Worm (Caenorhabditis elegans) whole organism, midembryonic: ENCODE data around the gene F26F4.8.
"Not testable (repeated sequence)": the region's sequence is repeated elsewhere in the genome, so short reads cannot be mapped to it uniquely, and the experiment has no call there.

Experiments used
- T22C8.4 ChIP-seq: fragments of 200-800 bp; sonication (Bioruptor generic); IDR thresholded peaks from 2 replicates; pipeline ENCODE4 v1.3.6; 2022; ENCODE audit warnings: missing genetic modification characterization, missing compliant biosample characterization
- cog-1 ChIP-seq: sonication (generic microtip); optimal IDR thresholded peaks from 2 replicates; lab custom pipeline; 2016; ENCODE audit warnings: missing genetic modification characterization, missing compliant biosample characterization
- flt-1 ChIP-seq: fragments of 200-800 bp; sonication (Bioruptor generic); IDR thresholded peaks from 2 replicates; pipeline ENCODE4 v1.3.6; 2022; ENCODE audit warnings: missing genetic modification characterization, missing compliant biosample characterization
- klf-2 ChIP-seq: fragments of 200-800 bp; sonication (Bioruptor generic); conservative IDR thresholded peaks from 2 replicates; pipeline ENCODE4 v1.3.6; 2022; ENCODE audit warnings: missing genetic modification reagents, missing genetic modification characterization, missing compliant biosample characterization
- med-1 ChIP-seq: sonication (generic microtip); optimal IDR thresholded peaks from 2 replicates; lab custom pipeline; 2017; ENCODE audit warnings: missing genetic modification characterization, mild to moderate bottlenecking, missing compliant biosample characterization, antibody characterized with exemption, missing genetic modification reagents; ENCODE audit not compliant: insufficient read depth
- ref-1 ChIP-seq: fragments of 200-800 bp; sonication (Bioruptor generic); conservative IDR thresholded peaks from 2 replicates; pipeline ENCODE4 v1.3.6; 2022; ENCODE audit warnings: missing genetic modification reagents, missing genetic modification characterization, missing compliant biosample characterization
- tab-1 ChIP-seq: fragments of 200-800 bp; sonication (Bioruptor generic); IDR thresholded peaks from 2 replicates; pipeline ENCODE4 v1.3.6; 2022; ENCODE audit warnings: missing genetic modification characterization, missing compliant biosample characterization
- ztf-23 ChIP-seq: fragments of 200-800 bp; sonication (Bioruptor generic); IDR thresholded peaks from 2 replicates; pipeline ENCODE4 v1.3.6; 2022; ENCODE audit warnings: missing genetic modification reagents, missing genetic modification characterization, missing compliant biosample characterization
- ztf-29 ChIP-seq: fragments of 200-800 bp; sonication (Bioruptor generic); IDR thresholded peaks from 2 replicates; pipeline ENCODE4 v1.3.6; 2022; ENCODE audit warnings: missing genetic modification reagents, missing genetic modification characterization, missing compliant biosample characterization

Gene F26F4.8

ce11 chrIII:4937022-4937421 lies 31.7 kb upstream of the F26F4.8 start, which contains the start of gene fsn-1:
Gene fsn-1 (plus strand): TSS chrIII:4937322.
- no peak for TF ChIP-seq ztf-23 (GFP tag; lab: Robert Waterston, UW)
- TF ChIP-seq T22C8.4: no peak
- no peak for TF ChIP-seq cog-1 (tag; lab: Kevin White, UChicago)

DNA sequence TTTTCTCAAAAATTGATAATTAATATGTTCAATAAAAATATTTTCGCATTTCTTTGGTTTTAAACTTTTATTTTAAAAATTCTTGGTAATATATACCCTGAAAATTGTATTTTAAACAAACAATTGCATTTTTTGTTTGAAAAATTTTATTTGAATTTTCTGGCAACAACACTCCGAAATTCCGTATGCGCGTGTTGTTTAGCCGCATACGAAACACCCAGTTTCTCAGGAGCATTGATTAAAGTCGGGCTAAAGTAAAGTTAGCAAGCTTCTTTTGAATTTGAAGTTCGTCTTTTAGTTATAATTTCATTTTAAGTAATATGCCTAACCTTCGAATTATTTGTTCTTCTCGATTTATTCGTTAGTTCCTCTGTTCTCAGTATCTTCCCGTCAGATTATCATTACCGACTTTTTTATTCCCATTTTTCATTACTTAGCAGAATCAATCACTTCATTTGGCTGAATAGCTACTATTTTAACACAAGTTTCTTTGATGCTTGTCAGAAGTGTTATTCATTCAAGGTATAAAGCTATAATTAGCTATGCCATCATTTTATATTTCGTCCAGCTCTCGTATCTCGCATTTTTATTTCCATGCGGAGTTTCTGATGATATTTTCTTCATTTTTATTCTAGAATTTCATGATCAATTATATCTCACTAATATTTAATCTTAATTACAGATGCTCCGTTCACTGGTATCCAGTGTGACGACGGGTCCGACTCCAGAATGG lies 29.8 kb upstream of the F26F4.8 start, which contains the start of gene mrps-18C:
Gene mrps-18C, plus strand, starts transcription at position 683 of the 733 bp plus-strand sequence.
- TF ChIP-seq tab-1: no peak
- no peak for TF ChIP-seq T22C8.4

ce11 chrIII:4932203-4932699 lies 27.0 kb upstream of the F26F4.8 start, which contains the start of the genes C26E6.12 and eri-9:
Gene C26E6.12 (minus strand): TSS chrIII:4932253.
Gene eri-9 (plus strand): TSS chrIII:4932450.
- no peak for TF ChIP-seq flt-1 (GFP tag; lab: Robert Waterston, UW)
- no peak for TF ChIP-seq ztf-29 (GFP tag; lab: Robert Waterston, UW)
- TF ChIP-seq ref-1 (GFP tag; lab: Robert Waterston, UW): no peak
- no peak for TF ChIP-seq cog-1 (tag; lab: Kevin White, UChicago)

ce11 chrIII:4930154-4930679 lies 24.9 kb upstream of the F26F4.8 start, which contains the start of gene set-2:
Gene set-2 (minus strand): TSS chrIII:4930204.
- TF ChIP-seq flt-1 (GFP tag; lab: Robert Waterston, UW) (peak; percentile 56; the same call in 1 of the 2 replicates), klf-2 (GFP tag; lab: Robert Waterston, UW) (no peak), ztf-29 (GFP tag; lab: Robert Waterston, UW) (no peak), ztf-23 (GFP tag; lab: Robert Waterston, UW) (peak; percentile 60; the same call in 1 of the 2 replicates), tab-1 (no peak), ref-1 (GFP tag; lab: Robert Waterston, UW) (no peak), cog-1 (tag; lab: Kevin White, UChicago) (peak; percentile 48)

DNA sequence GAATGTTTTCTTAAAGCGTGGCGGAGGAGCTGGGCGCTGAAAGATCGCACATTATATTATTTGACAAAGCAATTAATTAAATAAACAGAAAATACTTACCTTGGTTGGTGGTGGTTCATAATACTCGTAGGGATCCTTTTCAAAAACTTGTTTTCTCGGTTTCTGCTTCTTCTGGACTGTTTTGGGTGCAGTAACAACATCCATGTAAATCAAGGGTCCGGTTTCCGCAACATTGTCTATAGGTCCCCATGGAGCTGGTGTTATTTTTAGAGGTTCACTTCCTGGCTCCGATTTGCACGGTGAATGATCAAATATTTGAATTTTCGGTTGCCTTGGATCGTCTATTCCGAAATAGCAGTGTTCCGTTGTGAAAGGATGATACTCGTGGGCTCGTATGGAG lies 18.9 kb upstream of the F26F4.8 start:
- TF ChIP-seq ztf-29 (GFP tag; lab: Robert Waterston, UW): no peak
- TF ChIP-seq ref-1 (GFP tag; lab: Robert Waterston, UW): no peak
- TF ChIP-seq cog-1 (tag; lab: Kevin White, UChicago): no peak
- no peak for TF ChIP-seq T22C8.4
- TF ChIP-seq ztf-23 (GFP tag; lab: Robert Waterston, UW): no peak
- TF ChIP-seq med-1 (GFP tag; lab: Kevin White, UChicago): no peak
- no peak for TF ChIP-seq tab-1
- TF ChIP-seq klf-2 (GFP tag; lab: Robert Waterston, UW): no peak
- no peak for TF ChIP-seq flt-1 (GFP tag; lab: Robert Waterston, UW)

DNA sequence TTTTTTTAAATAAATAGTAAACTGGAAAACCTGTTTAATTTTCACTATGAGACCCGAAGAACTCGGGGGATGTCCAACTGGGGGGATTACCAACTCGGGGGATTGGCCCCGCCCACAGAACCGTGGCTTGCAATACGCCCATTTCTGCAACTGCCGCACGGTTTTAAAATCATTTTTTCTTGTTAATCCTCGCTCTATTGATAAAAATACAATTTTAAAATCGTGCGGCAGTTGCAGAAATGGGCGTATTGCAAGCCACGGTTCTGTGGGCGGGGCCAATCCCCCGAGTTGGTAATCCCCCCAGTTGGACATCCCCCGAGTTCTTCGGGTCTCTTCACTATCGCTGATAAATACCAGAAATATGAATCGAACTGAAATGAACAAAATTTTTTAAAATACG lies 16.7 kb upstream of the F26F4.8 start, which contains the start of gene mmab-1:
Gene mmab-1, minus strand, starts transcription at position 95 of the 400 bp plus-strand sequence.
- TF ChIP-seq tab-1; flt-1 (GFP tag; lab: Robert Waterston, UW); T22C8.4: not testable (repeated sequence)

- TF ChIP-seq klf-2 (GFP tag; lab: Robert Waterston, UW) (no peak), med-1 (GFP tag; lab: Kevin White, UChicago) (no peak), ztf-23 (GFP tag; lab: Robert Waterston, UW) (no peak), tab-1 (no peak), ztf-29 (GFP tag; lab: Robert Waterston, UW) (no peak)
Measured at ce11 chrIII:4920221-4920620, 14.9 kb upstream of the F26F4.8 start, which contains the start of gene ula-1. Gene ula-1 (minus strand): TSS chrIII:4920321.

ce11 chrIII:4918906-4919305 lies 13.6 kb upstream of the F26F4.8 start:
- TF ChIP-seq ref-1 (GFP tag; lab: Robert Waterston, UW): no peak
- no peak for TF ChIP-seq flt-1 (GFP tag; lab: Robert Waterston, UW)
- TF ChIP-seq klf-2 (GFP tag; lab: Robert Waterston, UW): no peak
- TF ChIP-seq ztf-29 (GFP tag; lab: Robert Waterston, UW): no peak
- no peak for TF ChIP-seq T22C8.4
- TF ChIP-seq cog-1 (tag; lab: Kevin White, UChicago): no peak
- no peak for TF ChIP-seq med-1 (GFP tag; lab: Kevin White, UChicago)
- no peak for TF ChIP-seq ztf-23 (GFP tag; lab: Robert Waterston, UW)
- no peak for TF ChIP-seq tab-1

DNA sequence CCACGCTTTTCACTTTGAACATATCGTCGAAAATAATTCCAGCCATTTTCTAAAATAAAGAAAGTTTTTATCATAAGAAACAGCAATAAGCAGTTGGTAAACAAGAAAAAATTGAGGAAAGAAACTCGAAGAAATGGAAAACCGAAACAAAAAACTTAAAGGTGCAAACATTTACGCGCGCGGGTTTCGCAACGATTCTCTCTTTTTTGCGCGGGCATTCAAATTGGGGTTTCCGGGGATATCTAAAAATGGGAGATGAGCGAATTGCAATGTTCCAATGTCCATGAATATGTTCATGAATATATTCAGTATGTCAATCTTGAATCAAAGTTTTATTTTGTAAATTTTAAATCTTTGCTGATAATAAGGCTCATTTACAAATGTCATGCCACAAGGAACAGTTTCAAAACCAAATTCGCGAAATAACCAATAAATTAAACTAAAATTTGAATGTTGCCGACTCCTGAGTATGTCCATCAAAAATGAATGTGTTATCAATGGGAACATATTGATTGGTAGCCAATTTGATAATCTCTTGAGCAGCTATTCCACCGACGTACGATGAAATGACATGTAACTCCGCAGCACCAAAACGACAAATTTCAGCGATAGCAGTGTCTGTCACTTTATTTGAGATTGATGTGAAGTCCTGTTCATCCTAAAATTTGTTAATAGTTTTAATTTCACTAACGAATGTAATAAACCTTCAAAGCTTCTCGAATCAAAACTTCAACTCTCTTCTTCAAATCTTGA lies 12.9 kb upstream of the F26F4.8 start, which contains the start of gene rpb-8:
Gene rpb-8, minus strand, starts transcription at position 49 of the 753 bp plus-strand sequence.
- no peak for TF ChIP-seq klf-2 (GFP tag; lab: Robert Waterston, UW)
- no peak for TF ChIP-seq tab-1
- TF ChIP-seq ref-1 (GFP tag; lab: Robert Waterston, UW): no peak
- TF ChIP-seq cog-1 (tag; lab: Kevin White, UChicago): no peak
- TF ChIP-seq ztf-23 (GFP tag; lab: Robert Waterston, UW): no peak
- no peak for TF ChIP-seq ztf-29 (GFP tag; lab: Robert Waterston, UW)
- TF ChIP-seq T22C8.4: no peak
- no peak for TF ChIP-seq flt-1 (GFP tag; lab: Robert Waterston, UW)
- TF ChIP-seq med-1 (GFP tag; lab: Kevin White, UChicago): no peak
